Fruit fly (Drosophila melanogaster): ENCODE data around the gene dyl.

dyl gene

DNA sequence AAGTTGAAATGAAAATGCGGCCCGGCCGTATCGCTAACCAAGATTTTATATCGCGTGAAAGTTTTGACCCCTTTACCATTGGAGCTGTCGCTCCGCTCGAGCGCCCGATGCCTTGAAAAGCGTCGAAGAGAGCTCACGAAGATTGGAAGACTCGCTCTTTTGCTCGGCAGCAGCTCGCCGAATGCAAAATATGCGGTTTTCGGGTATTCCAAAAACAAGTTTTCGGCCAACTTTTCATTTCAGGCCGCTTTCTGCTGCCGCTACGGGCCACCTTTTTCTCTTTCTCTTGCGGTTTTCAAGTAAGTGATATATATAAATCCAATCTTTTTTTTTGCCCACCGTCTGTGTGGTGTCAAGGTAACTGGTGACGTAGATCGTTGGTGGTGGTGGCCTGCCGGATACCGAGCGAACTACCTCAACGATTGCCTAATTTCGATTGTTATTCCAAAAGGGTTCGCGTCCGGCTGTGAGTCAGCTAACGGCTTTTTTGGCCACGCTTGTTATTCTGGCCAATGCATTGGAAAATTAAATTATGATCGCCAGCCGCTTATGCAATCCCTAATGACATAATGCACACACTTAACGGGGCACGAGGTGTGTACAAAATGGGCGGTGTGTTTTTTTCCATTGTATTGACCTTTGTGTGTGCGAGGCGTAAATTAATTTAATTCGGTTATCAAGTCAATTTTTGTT is at the start of gene dyl:
Gene dyl, minus strand, starts transcription at position 28 of the 693 bp plus-strand sequence.
- no peak for TF ChIP-seq pan (optimal IDR thresholded peaks at IDR 0.05)
- TF ChIP-seq psq (optimal IDR thresholded peaks at IDR 0.05): no peak
- TF ChIP-seq CG8478 (optimal IDR thresholded peaks at IDR 0.05): no peak
- no peak for TF ChIP-seq Dll (optimal IDR thresholded peaks at IDR 0.05)
- no peak for TF ChIP-seq usp (GFP tag; optimal IDR thresholded peaks at IDR 0.05)
- TF ChIP-seq EcR (GFP tag; optimal IDR thresholded peaks at IDR 0.05): no peak

DNA sequence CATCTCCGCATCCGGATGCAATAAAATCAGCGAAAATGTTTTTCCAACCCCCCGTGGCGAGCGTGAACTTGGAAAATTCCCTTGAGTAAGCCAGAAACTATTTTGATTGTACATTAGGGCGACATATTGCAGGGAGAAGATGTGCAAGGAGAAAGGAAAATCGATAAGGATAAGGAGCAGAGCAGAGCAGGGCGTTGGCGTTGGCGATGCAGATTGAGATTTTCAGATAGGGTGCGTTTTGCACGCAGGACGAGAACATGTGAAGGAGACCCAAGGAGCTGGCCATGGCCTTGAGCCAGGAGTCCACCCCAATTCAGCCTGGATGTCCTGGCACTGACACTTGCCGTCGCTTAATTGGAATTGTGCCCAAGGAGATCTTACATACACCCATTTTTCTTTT is 49.5 kb upstream of the dyl start:
- TF ChIP-seq Dll (optimal IDR thresholded peaks at IDR 0.05): no peak
- TF ChIP-seq CG8478 (optimal IDR thresholded peaks at IDR 0.05): no peak
- TF ChIP-seq pan (optimal IDR thresholded peaks at IDR 0.05): no peak
- no peak for TF ChIP-seq usp (GFP tag; optimal IDR thresholded peaks at IDR 0.05)
- TF ChIP-seq EcR (GFP tag; optimal IDR thresholded peaks at IDR 0.05): no peak
- no peak for TF ChIP-seq psq (optimal IDR thresholded peaks at IDR 0.05)

dm6 chr3L:4354898-4355627 is 47.5 kb upstream of the dyl start:
- no peak for TF ChIP-seq usp (GFP tag; optimal IDR thresholded peaks at IDR 0.05)

DNA sequence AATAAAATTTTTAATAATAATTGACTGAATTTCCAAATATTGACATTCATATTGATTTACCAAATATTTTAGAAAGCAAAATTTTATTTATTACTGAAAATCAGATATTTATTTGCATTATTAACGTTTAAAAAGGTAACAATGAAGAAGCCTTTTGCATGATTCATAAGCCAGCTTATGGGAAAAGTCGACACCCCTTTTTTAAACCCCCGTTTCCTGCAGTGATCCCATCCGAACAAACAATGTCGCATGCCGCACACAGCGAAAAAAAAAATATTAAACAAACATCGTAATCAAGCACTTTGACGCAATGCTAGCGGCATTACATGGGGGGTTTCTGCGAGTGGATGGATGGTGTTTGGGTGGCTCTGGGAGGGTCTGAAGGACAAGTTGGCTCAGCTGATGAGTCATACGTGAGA is 46.1 kb upstream of the dyl start:
- TF ChIP-seq pan (optimal IDR thresholded peaks at IDR 0.05) (no peak), Dll (optimal IDR thresholded peaks at IDR 0.05) (no peak), EcR (GFP tag; optimal IDR thresholded peaks at IDR 0.05) (no peak), CG8478 (optimal IDR thresholded peaks at IDR 0.05) (no peak), usp (GFP tag; optimal IDR thresholded peaks at IDR 0.05) (no peak), psq (optimal IDR thresholded peaks at IDR 0.05) (no peak)

dm6 chr3L:4352649-4353048 is 45.1 kb upstream of the dyl start:
- TF ChIP-seq Dll (optimal IDR thresholded peaks at IDR 0.05): no peak
- TF ChIP-seq EcR (GFP tag; optimal IDR thresholded peaks at IDR 0.05): no peak
- no peak for TF ChIP-seq CG8478 (optimal IDR thresholded peaks at IDR 0.05)
- no peak for TF ChIP-seq pan (optimal IDR thresholded peaks at IDR 0.05)
- TF ChIP-seq usp (GFP tag; optimal IDR thresholded peaks at IDR 0.05): no peak
- no peak for TF ChIP-seq psq (optimal IDR thresholded peaks at IDR 0.05)

DNA sequence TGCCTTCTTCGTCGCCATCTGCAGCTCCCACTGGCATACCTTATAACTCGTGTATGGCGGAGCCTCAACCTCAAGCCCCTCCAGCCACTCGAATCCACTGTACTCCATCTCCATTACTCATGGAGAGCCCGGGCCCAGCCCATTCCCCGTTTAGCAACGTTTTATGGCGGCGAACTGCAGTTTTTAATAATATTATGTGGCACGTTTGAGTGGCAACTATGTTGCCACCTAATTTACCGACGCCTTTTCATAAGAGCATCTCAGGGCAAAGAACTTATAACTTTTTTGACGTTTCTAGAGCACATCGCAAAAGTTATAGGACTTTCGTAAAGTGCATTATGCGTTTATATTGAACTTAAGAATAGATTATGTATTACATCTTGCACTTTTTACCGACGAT is 44.5 kb upstream of the dyl start:
- no peak for TF ChIP-seq psq (optimal IDR thresholded peaks at IDR 0.05)
- TF ChIP-seq EcR (GFP tag; optimal IDR thresholded peaks at IDR 0.05): no peak
- no peak for TF ChIP-seq usp (GFP tag; optimal IDR thresholded peaks at IDR 0.05)
- TF ChIP-seq Dll (optimal IDR thresholded peaks at IDR 0.05): no peak
- TF ChIP-seq CG8478 (optimal IDR thresholded peaks at IDR 0.05): no peak
- no peak for TF ChIP-seq pan (optimal IDR thresholded peaks at IDR 0.05)

DNA sequence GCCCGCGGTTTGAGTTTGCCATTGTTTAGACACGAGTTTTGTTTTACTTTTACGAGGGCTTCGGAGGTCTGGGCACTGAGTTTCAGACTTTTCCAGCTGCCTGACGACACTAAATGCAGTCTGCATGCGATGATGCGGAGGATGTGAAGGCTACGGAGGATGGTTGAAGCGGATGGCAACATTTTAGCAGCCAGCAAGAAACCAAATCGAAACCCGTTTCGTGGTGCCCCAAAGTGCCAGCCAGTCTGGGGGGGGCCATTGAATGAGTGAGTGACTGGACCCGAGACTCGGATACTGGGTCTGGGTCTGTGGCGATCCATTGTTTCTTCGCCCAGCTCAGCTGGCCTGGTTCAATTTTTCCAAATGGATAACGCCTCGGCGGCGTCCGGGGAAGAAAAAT is 41.8 kb upstream of the dyl start:
- TF ChIP-seq usp (GFP tag; optimal IDR thresholded peaks at IDR 0.05) (no peak), CG8478 (optimal IDR thresholded peaks at IDR 0.05) (no peak), EcR (GFP tag; optimal IDR thresholded peaks at IDR 0.05) (no peak), Dll (optimal IDR thresholded peaks at IDR 0.05) (no peak), pan (optimal IDR thresholded peaks at IDR 0.05) (no peak), psq (optimal IDR thresholded peaks at IDR 0.05) (no peak)

- TF ChIP-seq EcR (GFP tag; optimal IDR thresholded peaks at IDR 0.05): no peak
- no peak for TF ChIP-seq CG8478 (optimal IDR thresholded peaks at IDR 0.05)
- no peak for TF ChIP-seq psq (optimal IDR thresholded peaks at IDR 0.05)
- no peak for TF ChIP-seq pan (optimal IDR thresholded peaks at IDR 0.05)
- TF ChIP-seq Dll (optimal IDR thresholded peaks at IDR 0.05): no peak
- no peak for TF ChIP-seq usp (GFP tag; optimal IDR thresholded peaks at IDR 0.05)
These were observed 41.3 kb upstream of the dyl start for dm6 chr3L:4348839-4349238.

DNA sequence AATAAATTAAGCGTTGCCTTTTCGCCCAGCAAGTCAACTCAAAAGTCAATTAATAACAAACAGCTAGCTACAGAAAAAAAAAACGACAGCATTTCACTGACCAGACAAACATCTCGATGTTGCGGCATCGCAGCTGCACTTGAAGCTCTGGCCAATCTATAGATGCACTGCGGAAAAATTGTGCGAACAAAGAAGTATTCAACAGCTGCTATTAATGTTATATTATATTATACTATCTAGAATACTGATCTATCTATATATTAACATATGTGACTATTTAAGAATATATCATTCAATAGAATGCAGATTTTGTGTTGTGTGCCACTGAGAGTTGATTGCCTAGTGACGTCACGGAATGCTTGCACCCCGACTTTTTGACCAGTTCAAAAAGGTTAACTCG is 40.6 kb upstream of the dyl start:
- no peak for TF ChIP-seq psq (optimal IDR thresholded peaks at IDR 0.05)
- no peak for TF ChIP-seq usp (GFP tag; optimal IDR thresholded peaks at IDR 0.05)
- TF ChIP-seq pan (optimal IDR thresholded peaks at IDR 0.05): no peak
- no peak for TF ChIP-seq Dll (optimal IDR thresholded peaks at IDR 0.05)
- no peak for TF ChIP-seq EcR (GFP tag; optimal IDR thresholded peaks at IDR 0.05)
- TF ChIP-seq CG8478 (optimal IDR thresholded peaks at IDR 0.05): no peak

- no peak for TF ChIP-seq pan (optimal IDR thresholded peaks at IDR 0.05)
- TF ChIP-seq Dll (optimal IDR thresholded peaks at IDR 0.05): no peak
- no peak for TF ChIP-seq CG8478 (optimal IDR thresholded peaks at IDR 0.05)
- no peak for TF ChIP-seq psq (optimal IDR thresholded peaks at IDR 0.05)
- no peak for TF ChIP-seq usp (GFP tag; optimal IDR thresholded peaks at IDR 0.05)
- no peak for TF ChIP-seq EcR (GFP tag; optimal IDR thresholded peaks at IDR 0.05)
These were observed 38.9 kb upstream of the dyl start for dm6 chr3L:4346379-4346778.

DNA sequence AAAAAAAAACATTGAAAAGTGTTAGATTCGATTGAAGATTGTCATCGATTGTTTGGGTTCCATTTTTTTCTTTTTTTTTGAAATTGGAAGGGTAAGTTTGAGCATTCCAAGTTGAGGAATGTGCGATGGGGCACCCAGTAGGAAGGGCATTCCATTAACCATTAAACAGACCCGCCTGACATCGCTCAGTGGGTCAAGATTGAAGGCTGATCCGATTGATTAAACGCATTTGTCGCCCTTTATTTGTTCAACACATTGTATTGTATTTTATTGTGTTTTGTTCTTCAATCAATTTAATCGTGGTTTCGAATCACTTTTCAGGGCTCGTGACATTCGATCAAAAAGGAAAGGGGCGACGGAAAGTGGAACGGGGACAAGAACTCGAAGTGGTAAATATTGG is 33.6 kb upstream of the dyl start:
- TF ChIP-seq psq (optimal IDR thresholded peaks at IDR 0.05) (no peak), CG8478 (optimal IDR thresholded peaks at IDR 0.05) (no peak), Dll (optimal IDR thresholded peaks at IDR 0.05) (no peak), pan (optimal IDR thresholded peaks at IDR 0.05) (no peak), usp (GFP tag; optimal IDR thresholded peaks at IDR 0.05) (no peak), EcR (GFP tag; optimal IDR thresholded peaks at IDR 0.05) (no peak)

DNA sequence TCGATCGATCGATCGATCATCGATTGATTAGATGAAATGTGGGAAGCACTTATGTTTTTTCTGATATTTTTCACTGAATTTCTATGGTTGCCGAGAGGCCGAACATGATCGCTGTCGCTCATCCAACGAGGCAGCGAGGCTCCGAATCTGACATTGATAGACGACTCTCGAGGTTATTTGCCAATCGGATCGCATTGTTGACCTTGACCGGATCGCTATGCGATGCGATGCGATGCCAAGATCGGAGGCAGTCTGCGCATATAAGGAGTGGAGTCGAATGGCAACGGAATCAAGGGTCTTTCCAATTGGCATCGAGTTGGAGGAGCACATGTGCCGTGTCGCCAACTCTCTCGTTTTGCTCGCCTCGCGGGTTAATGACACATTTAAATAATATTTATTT is 32.7 kb upstream of the dyl start:
- TF ChIP-seq Dll (optimal IDR thresholded peaks at IDR 0.05) (no peak), psq (optimal IDR thresholded peaks at IDR 0.05) (no peak)

DNA sequence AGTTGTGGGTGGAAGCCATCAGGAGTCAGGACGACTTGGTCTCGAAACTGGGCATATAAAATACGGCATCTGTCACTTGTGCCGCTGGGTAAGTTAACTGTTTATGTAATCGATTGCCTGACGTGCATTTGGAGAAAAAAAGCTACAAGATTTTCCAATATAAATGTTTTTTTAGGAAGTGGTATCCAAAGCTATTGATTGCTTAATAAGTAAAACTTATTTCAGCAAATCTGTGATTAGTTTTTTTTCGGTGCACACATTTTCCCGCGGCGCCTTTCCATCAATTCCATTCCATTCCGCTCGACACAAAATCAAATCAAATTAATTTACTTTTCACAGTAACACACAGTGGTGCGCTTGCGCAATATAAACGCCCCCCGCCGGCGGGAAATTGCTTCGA is 32.0 kb upstream of the dyl start:
- TF ChIP-seq CG8478 (optimal IDR thresholded peaks at IDR 0.05): no peak
- no peak for TF ChIP-seq psq (optimal IDR thresholded peaks at IDR 0.05)
- TF ChIP-seq pan (optimal IDR thresholded peaks at IDR 0.05): no peak
- TF ChIP-seq Dll (optimal IDR thresholded peaks at IDR 0.05): no peak
- TF ChIP-seq usp (GFP tag; optimal IDR thresholded peaks at IDR 0.05): no peak
- no peak for TF ChIP-seq EcR (GFP tag; optimal IDR thresholded peaks at IDR 0.05)

Data from whole organism.